Fruit fly (Drosophila melanogaster): ENCODE data around the gene CG31688.

DNA sequence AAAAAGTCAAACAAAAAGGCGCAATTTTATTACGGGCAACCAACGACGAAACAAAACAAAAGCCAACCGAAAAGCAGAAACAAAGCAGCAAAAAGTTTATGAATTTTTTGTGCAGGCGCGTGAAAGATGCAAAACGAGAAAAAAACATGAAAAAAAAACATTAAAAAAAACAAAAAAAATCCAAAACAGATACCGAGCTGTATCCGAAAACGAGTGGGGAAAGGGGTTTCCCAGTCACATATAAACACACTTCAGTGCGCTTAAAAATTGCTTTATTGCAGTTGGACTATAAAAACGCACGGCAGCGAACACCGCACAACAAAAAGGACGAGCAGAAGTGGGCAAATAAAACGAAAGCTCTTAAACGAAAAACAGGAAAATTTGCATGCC, 60.7 kb downstream of the CG31688 start:
- TF ChIP-seq lola (GFP tag; optimal IDR thresholded peaks at IDR 0.05): no peak
- no peak for TF ChIP-seq Myc (optimal IDR thresholded peaks at IDR 0.05)

All from whole organism, wandering third instar larva.